Worm (Caenorhabditis elegans) whole organism, L1 larva: ENCODE results near the gene CC8.2.

Experiments
- aha-1 ChIP-seq: fragments of 150-350 bp; optimal IDR thresholded peaks from 2 replicates; lab custom pipeline; 2014; ENCODE audit warnings: missing biosample characterization, missing genetic modification characterization
- isw-1 ChIP-seq: fragments of 200-800 bp; sonication (Bioruptor generic); IDR thresholded peaks from 2 replicates; pipeline ENCODE4 v1.3.6; 2022; ENCODE audit warnings: missing genetic modification characterization, missing compliant biosample characterization
- nhr-76 ChIP-seq: sonication (generic microtip); optimal IDR thresholded peaks from 2 replicates; lab custom pipeline; 2017; ENCODE audit warnings: missing biosample characterization, missing genetic modification characterization
- pqm-1 ChIP-seq: sonication (generic microtip); optimal IDR thresholded peaks from 3 replicates; lab custom pipeline; 2017; ENCODE audit warnings: missing biosample characterization, missing genetic modification characterization
- sox-4 ChIP-seq: sonication (generic microtip); optimal IDR thresholded peaks from 2 replicates; lab custom pipeline; 2016; ENCODE audit warnings: missing genetic modification characterization, missing compliant biosample characterization
- ztf-4 ChIP-seq: fragments of 150-350 bp; optimal IDR thresholded peaks from 2 replicates; lab custom pipeline; 2014; ENCODE audit warnings: missing biosample characterization, missing genetic modification characterization

ce11 chrIV:3686260-3686659, 37.8 kb upstream of the CC8.2 start:
- TF ChIP-seq nhr-76 (tag; lab: Kevin White, UChicago) (no peak), ztf-4 (tag; lab: Kevin White, UChicago) (no peak), sox-4 (no peak), aha-1 (no peak), isw-1 (no peak), pqm-1 (tag; lab: Kevin White, UChicago) (no peak)
